Worm (Caenorhabditis elegans) whole organism, young adult: Measurements from ENCODE around the gene cyp-37A1.

Source experiments
- B0336.3 ChIP-seq: fragments of 200-800 bp; sonication (Bioruptor generic); IDR thresholded peaks from 2 replicates; pipeline ENCODE4 v1.3.6; 2022; ENCODE audit warnings: missing genetic modification characterization, missing compliant biosample characterization
- F10E7.11 ChIP-seq: sonication (generic microtip); optimal IDR thresholded peaks from 2 replicates; lab custom pipeline; 2017; ENCODE audit warnings: mild to moderate bottlenecking, missing genetic modification characterization, moderate library complexity, missing compliant biosample characterization
- F37B4.10 ChIP-seq: fragments of 200-800 bp; sonication (Bioruptor generic); IDR thresholded peaks from 2 replicates; pipeline ENCODE4 v1.3.6; 2022; ENCODE audit warnings: missing genetic modification characterization, missing compliant biosample characterization
- F39B2.1 ChIP-seq: fragments of 200-800 bp; sonication (Bioruptor generic); IDR thresholded peaks from 2 replicates; pipeline ENCODE4 v1.3.6; 2022; ENCODE audit warnings: missing genetic modification reagents, missing genetic modification characterization, missing compliant biosample characterization
- F57A8.1 ChIP-seq: fragments of 200-800 bp; sonication (Bioruptor generic); optimal IDR thresholded peaks from 2 replicates; lab custom pipeline; 2018; ENCODE audit warnings: mild to moderate bottlenecking, missing genetic modification characterization, moderate library complexity, missing compliant biosample characterization
- K11D2.4 ChIP-seq: fragments of 200-800 bp; sonication (Bioruptor generic); IDR thresholded peaks from 2 replicates; pipeline ENCODE4 v1.3.6; 2022; ENCODE audit warnings: missing genetic modification reagents, missing genetic modification characterization, missing compliant biosample characterization
- K12H6.12 ChIP-seq: fragments of 200-800 bp; sonication (Bioruptor generic); optimal IDR thresholded peaks from 2 replicates; lab custom pipeline; 2018; ENCODE audit warnings: mild to moderate bottlenecking, missing genetic modification characterization, missing compliant biosample characterization
- T26A5.8 ChIP-seq: sonication (generic microtip); optimal IDR thresholded peaks from 2 replicates; lab custom pipeline; 2016; ENCODE audit warnings: missing genetic modification characterization, missing compliant biosample characterization
- Y53G8AR.9 ChIP-seq: fragments of 200-800 bp; sonication (Bioruptor generic); conservative IDR thresholded peaks from 2 replicates; pipeline ENCODE4 v1.3.6; 2022; ENCODE audit warnings: missing genetic modification reagents, missing genetic modification characterization, missing compliant biosample characterization
- Y67H2A.10 ChIP-seq: fragments of 200-800 bp; sonication (Bioruptor generic); conservative IDR thresholded peaks from 2 replicates; pipeline ENCODE4 v1.3.6; 2022; ENCODE audit warnings: missing genetic modification reagents, missing genetic modification characterization, missing compliant biosample characterization
- Y95B8A.8 ChIP-seq: fragments of 200-800 bp; sonication (Bioruptor generic); IDR thresholded peaks from 2 replicates; pipeline ENCODE4 v1.3.6; 2022; ENCODE audit warnings: missing genetic modification reagents, missing genetic modification characterization, missing compliant biosample characterization
- ZK185.1 ChIP-seq: sonication (generic microtip); optimal IDR thresholded peaks from 2 replicates; lab custom pipeline; 2016; ENCODE audit warnings: mild to moderate bottlenecking, missing genetic modification characterization, missing compliant biosample characterization; ENCODE audit not compliant: poor library complexity, severe bottlenecking
- ama-1 ChIP-seq, 3 experiments: fragments of 150-350 bp in 1 of 3; sonication (generic microtip) in 2 of 3; optimal IDR thresholded peaks; 2 replicates each; lab custom pipeline; 2014 to 2018; ENCODE audit warnings: missing biosample characterization in 2 of 3, missing genetic modification characterization in 2 of 3, missing genetic modification reagents in 2 of 3
- aptf-3 ChIP-seq: fragments of 200-800 bp; sonication (Bioruptor generic); IDR thresholded peaks from 2 replicates; pipeline ENCODE4 v1.3.6; 2022; ENCODE audit warnings: missing genetic modification characterization, missing compliant biosample characterization
- attf-5 ChIP-seq: fragments of 200-800 bp; sonication (Bioruptor generic); optimal IDR thresholded peaks from 2 replicates; lab custom pipeline; 2018; ENCODE audit warnings: mild to moderate bottlenecking, missing genetic modification characterization, missing compliant biosample characterization
- ccch-3 ChIP-seq: fragments of 200-800 bp; sonication (Bioruptor generic); optimal IDR thresholded peaks from 2 replicates; lab custom pipeline; 2018; ENCODE audit warnings: mild to moderate bottlenecking, missing genetic modification characterization, missing compliant biosample characterization
- cebp-1 ChIP-seq, 2 experiments: fragments of 200-800 bp in 1 of 2; sonication (Bioruptor generic) in 1 of 2; sonication (generic microtip) in 1 of 2; IDR thresholded peaks in 1 of 2; optimal IDR thresholded peaks in 1 of 2; 2 replicates each; pipeline versions ENCODE4 v1.3.6 to Lab custom; 2017 to 2022; ENCODE audit warnings: missing compliant biosample characterization in 2 of 2, missing genetic modification characterization in 2 of 2, mild to moderate bottlenecking in 1 of 2, missing genetic modification reagents in 1 of 2, moderate library complexity in 1 of 2
- dox-1 ChIP-seq: fragments of 200-800 bp; sonication (Bioruptor generic); IDR thresholded peaks from 2 replicates; pipeline ENCODE4 v1.3.6; 2022; ENCODE audit warnings: missing genetic modification reagents, missing genetic modification characterization, missing compliant biosample characterization
- hlh-26 ChIP-seq: fragments of 200-800 bp; sonication (Bioruptor generic); conservative IDR thresholded peaks from 2 replicates; pipeline ENCODE4 v1.3.6; 2022; ENCODE audit warnings: missing genetic modification reagents, missing genetic modification characterization, missing compliant biosample characterization
- hmg-1.2 ChIP-seq: fragments of 200-800 bp; sonication (Bioruptor generic); IDR thresholded peaks from 2 replicates; pipeline ENCODE4 v1.3.6; 2022; ENCODE audit warnings: missing genetic modification reagents, missing genetic modification characterization, missing compliant biosample characterization
- let-607 ChIP-seq, 2 experiments: fragments of 200-800 bp in 1 of 2; sonication (Bioruptor generic) in 1 of 2; sonication (generic microtip) in 1 of 2; optimal IDR thresholded peaks; 2 replicates each; lab custom pipeline; 2016 to 2018; ENCODE audit warnings: mild to moderate bottlenecking in 2 of 2, missing compliant biosample characterization in 2 of 2, missing genetic modification characterization in 2 of 2, moderate library complexity in 2 of 2, missing genotype in 1 of 2
- lin-26 ChIP-seq: fragments of 200-800 bp; sonication (Bioruptor generic); IDR thresholded peaks from 2 replicates; pipeline ENCODE4 v1.3.6; 2022; ENCODE audit warnings: missing genetic modification reagents, missing genetic modification characterization, missing compliant biosample characterization
- lin-40 ChIP-seq: sonication (generic microtip); optimal IDR thresholded peaks from 2 replicates; lab custom pipeline; 2016; ENCODE audit warnings: missing genetic modification characterization, mild to moderate bottlenecking, missing compliant biosample characterization, missing genotype, missing genetic modification reagents
- lir-1 ChIP-seq: fragments of 200-800 bp; sonication (Bioruptor generic); conservative IDR thresholded peaks from 2 replicates; pipeline ENCODE4 v1.3.6; 2022; ENCODE audit warnings: missing genetic modification reagents, missing genetic modification characterization, missing compliant biosample characterization
- lsy-27 ChIP-seq: sonication (generic microtip); optimal IDR thresholded peaks from 2 replicates; lab custom pipeline; 2017; ENCODE audit warnings: missing genetic modification characterization, mild to moderate bottlenecking, missing compliant biosample characterization, antibody characterized with exemption, missing genotype, borderline replicate concordance; ENCODE audit not compliant: insufficient read depth
- madf-10 ChIP-seq: sonication (generic microtip); optimal IDR thresholded peaks from 2 replicates; lab custom pipeline; 2016; ENCODE audit warnings: mild to moderate bottlenecking, missing genetic modification characterization, missing compliant biosample characterization
- madf-6 ChIP-seq: fragments of 200-800 bp; sonication (Bioruptor generic); IDR thresholded peaks from 2 replicates; pipeline ENCODE4 v1.3.6; 2022; ENCODE audit warnings: missing genetic modification reagents, missing genetic modification characterization, missing compliant biosample characterization
- mcd-1 ChIP-seq: fragments of 200-800 bp; sonication (Bioruptor generic); IDR thresholded peaks from 2 replicates; pipeline ENCODE4 v1.3.6; 2022; ENCODE audit warnings: missing genetic modification reagents, missing genetic modification characterization, missing compliant biosample characterization
- nfyb-1 ChIP-seq: fragments of 200-800 bp; sonication (Bioruptor generic); IDR thresholded peaks from 2 replicates; pipeline ENCODE4 v1.3.6; 2022; ENCODE audit warnings: missing genetic modification reagents, missing genetic modification characterization, missing compliant biosample characterization
- nhr-80 ChIP-seq: sonication (generic microtip); optimal IDR thresholded peaks from 2 replicates; lab custom pipeline; 2016; ENCODE audit warnings: missing genetic modification characterization, missing compliant biosample characterization
- pha-4 ChIP-seq: fragments of 150-350 bp; sonication (generic microtip); optimal IDR thresholded peaks from 2 replicates; lab custom pipeline; 2014; ENCODE audit warnings: missing biosample characterization, missing genetic modification reagents, missing genetic modification characterization
- rcor-1 ChIP-seq: fragments of 200-800 bp; sonication (Bioruptor generic); IDR thresholded peaks from 2 replicates; pipeline ENCODE4 v1.3.6; 2022; ENCODE audit warnings: missing genetic modification reagents, missing genetic modification characterization, missing compliant biosample characterization
- snpc-1.1 ChIP-seq: sonication (generic microtip); optimal IDR thresholded peaks from 2 replicates; lab custom pipeline; 2017; ENCODE audit warnings: missing genetic modification characterization, mild to moderate bottlenecking, missing compliant biosample characterization, antibody characterized with exemption, moderate library complexity, missing genotype, missing genetic modification reagents; ENCODE audit not compliant: insufficient read depth
- snpc-4 ChIP-seq, 5 experiments: fragments of 150-350 bp in 1 of 5; sonication (generic microtip) in 4 of 5; optimal IDR thresholded peaks; 2 replicates each; lab custom pipeline; 2014 to 2018; ENCODE audit warnings: missing genetic modification characterization in 5 of 5, missing biosample characterization in 3 of 5, antibody characterized with exemption in 2 of 5, mild to moderate bottlenecking in 2 of 5, missing compliant biosample characterization in 2 of 5, missing genotype in 2 of 5, moderate library complexity in 2 of 5, missing genetic modification reagents in 1 of 5
- somi-1 ChIP-seq: fragments of 200-800 bp; sonication (Bioruptor generic); optimal IDR thresholded peaks from 2 replicates; lab custom pipeline; 2018; ENCODE audit warnings: mild to moderate bottlenecking, missing genetic modification characterization, missing compliant biosample characterization
- tbp1 ChIP-seq: fragments of 200-800 bp; sonication (Bioruptor generic); optimal IDR thresholded peaks from 2 replicates; lab custom pipeline; 2018; ENCODE audit warnings: mild to moderate bottlenecking, missing genetic modification characterization, missing compliant biosample characterization
- ztf-18 ChIP-seq: sonication (generic microtip); optimal IDR thresholded peaks from 2 replicates; lab custom pipeline; 2016; ENCODE audit warnings: missing genotype, mild to moderate bottlenecking, missing genetic modification characterization, missing compliant biosample characterization
- ztf-26 ChIP-seq: sonication (generic microtip); optimal IDR thresholded peaks from 2 replicates; lab custom pipeline; 2017; ENCODE audit warnings: missing genetic modification characterization, missing compliant biosample characterization

Gene cyp-37A1

ce11 chrII:14044199-14044598 is 27.4 kb upstream of the cyp-37A1 start (continued):
- no peak for TF ChIP-seq rcor-1
- peak; percentile 58 for TF ChIP-seq lin-40 (tag; lab: Kevin White, UChicago)
- peak; percentile 92 for TF ChIP-seq nhr-80 (tag; lab: Kevin White, UChicago)
- peak; percentile 46; the same call in 1 of the 2 replicates for TF ChIP-seq hmg-1.2 (GFP tag; lab: Robert Waterston, UW)
- no peak for TF ChIP-seq pha-4 (tag; lab: Kevin White, UChicago)
- peak; percentile 50; the same call in 1 of the 2 replicates for TF ChIP-seq K11D2.4
- peak in 1 of 2 experiments; percentile 62 for TF ChIP-seq let-607 (tag; optimal IDR thresholded peaks at IDR 0.05; lab: Kevin White, UChicago)
- TF ChIP-seq nfyb-1 (GFP tag; lab: Robert Waterston, UW): peak; percentile 24; the same call in 1 of the 2 replicates
- TF ChIP-seq Y95B8A.8 (GFP tag; lab: Robert Waterston, UW): no peak
- no peak for TF ChIP-seq F10E7.11 (tag; lab: Kevin White, UChicago)
- TF ChIP-seq cebp-1 (GFP tag; IDR thresholded peaks at IDR 0.05; lab: Robert Waterston, UW): no peak
- TF ChIP-seq cebp-1 (tag; optimal IDR thresholded peaks at IDR 0.05; lab: Kevin White, UChicago): peak; percentile 72
- TF ChIP-seq B0336.3 (GFP tag; lab: Robert Waterston, UW): peak; percentile 20; the same call in 1 of the 2 replicates
- TF ChIP-seq dox-1: peak; percentile 54; the same call in 1 of the 2 replicates
- no peak for TF ChIP-seq ccch-3 (GFP tag; lab: Kevin White, UChicago)
- TF ChIP-seq madf-10 (tag; lab: Kevin White, UChicago): peak; percentile 53
- peak; percentile 35; the same call in 1 of the 2 replicates for TF ChIP-seq mcd-1 (GFP tag; lab: Robert Waterston, UW)
- no peak for TF ChIP-seq T26A5.8
- TF ChIP-seq, all 124 proteins: peak for 21

- TF ChIP-seq tbp1 (GFP tag; lab: Kevin White, UChicago): no peak
- TF ChIP-seq nhr-80 (tag; lab: Kevin White, UChicago): peak; percentile 74
- TF ChIP-seq hlh-26: no peak
- no peak for TF ChIP-seq F39B2.1 (GFP tag; lab: Robert Waterston, UW)
- no peak for TF ChIP-seq lsy-27 (tag; lab: Kevin White, UChicago)
- peak; percentile 32; the same call in 1 of the 2 replicates for TF ChIP-seq lin-26 (GFP tag; lab: Robert Waterston, UW)
- peak; percentile 5 to 27 for TF ChIP-seq let-607 (tag; optimal IDR thresholded peaks at IDR 0.05; lab: Kevin White, UChicago)
- TF ChIP-seq snpc-4 (GFP tag; optimal IDR thresholded peaks at IDR 0.05; lab: Kevin White, UChicago): no peak
- peak in 1 of 4 experiments; percentile 25 for TF ChIP-seq snpc-4 (tag; optimal IDR thresholded peaks at IDR 0.05; lab: Kevin White, UChicago)
- no peak for TF ChIP-seq cebp-1 (GFP tag; IDR thresholded peaks at IDR 0.05; lab: Robert Waterston, UW)
- peak; percentile 32 for TF ChIP-seq cebp-1 (tag; optimal IDR thresholded peaks at IDR 0.05; lab: Kevin White, UChicago)
These were observed 26.3 kb upstream of the cyp-37A1 start for ce11 chrII:14042836-14043604.

ce11 chrII:14040204-14040842 is 23.6 kb upstream of the cyp-37A1 start:
- no peak for TF ChIP-seq F37B4.10 (GFP tag; lab: Robert Waterston, UW)
- TF ChIP-seq ZK185.1 (tag; lab: Kevin White, UChicago): peak; percentile 50
- peak; percentile 53; the same call in 1 of the 2 replicates for TF ChIP-seq lir-1
- TF ChIP-seq snpc-1.1 (tag; lab: Kevin White, UChicago): no peak
- peak; percentile 95 for TF ChIP-seq B0336.3 (GFP tag; lab: Robert Waterston, UW)
- TF ChIP-seq ama-1 (optimal IDR thresholded peaks at IDR 0.05; lab: Kevin White, UChicago): no peak
- TF ChIP-seq ama-1 (GFP tag; optimal IDR thresholded peaks at IDR 0.05; lab: Kevin White, UChicago): peak in 1 of 2 experiments; percentile 42
- peak; percentile 71 for TF ChIP-seq Y53G8AR.9
- TF ChIP-seq aptf-3: no peak
- peak; percentile 92 for TF ChIP-seq somi-1 (GFP tag; lab: Kevin White, UChicago)
- peak; percentile 29 for TF ChIP-seq F57A8.1
- TF ChIP-seq T26A5.8: no peak
- TF ChIP-seq madf-6 (GFP tag; lab: Robert Waterston, UW): peak; percentile 29; the same call in 1 of the 2 replicates
- peak; percentile 59 for TF ChIP-seq tbp1 (GFP tag; lab: Kevin White, UChicago)
- TF ChIP-seq pha-4 (tag; lab: Kevin White, UChicago): peak; percentile 33
- TF ChIP-seq K12H6.12 (tag; lab: Kevin White, UChicago): peak; percentile 96
- peak; percentile 92 for TF ChIP-seq ztf-26
- TF ChIP-seq ztf-18 (tag; lab: Kevin White, UChicago): peak; percentile 70
- peak; percentile 94 for TF ChIP-seq attf-5 (GFP tag; lab: Kevin White, UChicago)
- peak; percentile 95 for TF ChIP-seq lin-40 (tag; lab: Kevin White, UChicago)
- peak; percentile 87 for TF ChIP-seq nfyb-1 (GFP tag; lab: Robert Waterston, UW)
- no peak for TF ChIP-seq Y67H2A.10 (GFP tag; lab: Robert Waterston, UW)
